Fruit fly (Drosophila melanogaster) whole organism, embryonic: ENCODE data around the gene PPP4R2r.

Source experiments
- Adf1 ChIP-seq: fragments of 200-800 bp; sonication (Bioruptor generic); IDR thresholded peaks from 2 replicates; pipeline ENCODE4 v1.3.6; 2022; ENCODE audit warnings: missing biosample characterization, missing genetic modification characterization
- B-H2 ChIP-seq: fragments of 200-800 bp; sonication (Bioruptor generic); optimal IDR thresholded peaks from 2 replicates; lab custom pipeline; 2018; ENCODE audit warnings: missing biosample characterization, mild to moderate bottlenecking, missing genetic modification characterization
- CG10209 ChIP-seq: fragments of 200-800 bp; sonication (Bioruptor generic); optimal IDR thresholded peaks from 3 replicates; lab custom pipeline; 2017; ENCODE audit warnings: missing biosample characterization, mild to moderate bottlenecking, missing genetic modification characterization, missing genetic modification reagents
- CG11456 ChIP-seq: fragments of 200-800 bp; sonication (Bioruptor generic); IDR thresholded peaks from 3 replicates; pipeline ENCODE4 v1.3.6; 2022; ENCODE audit warnings: missing biosample characterization, missing genetic modification characterization
- CG12236 ChIP-seq: fragments of 200-800 bp; sonication (Bioruptor generic); optimal IDR thresholded peaks from 2 replicates; lab custom pipeline; 2016; ENCODE audit warnings: missing biosample characterization, missing genetic modification characterization
- CG12299 ChIP-seq: fragments of 200-800 bp; sonication (Bioruptor generic); optimal IDR thresholded peaks from 2 replicates; lab custom pipeline; 2018; ENCODE audit warnings: missing biosample characterization, mild to moderate bottlenecking, missing genetic modification characterization
- CG14014 ChIP-seq: fragments of 200-800 bp; sonication (Bioruptor generic); IDR thresholded peaks from 2 replicates; pipeline ENCODE4 v1.3.6; 2022; ENCODE audit warnings: missing biosample characterization, missing genetic modification characterization
- CG14050 ChIP-seq: fragments of 200-800 bp; sonication (Bioruptor generic); IDR thresholded peaks from 3 replicates; pipeline ENCODE4 v1.3.6; 2022; ENCODE audit warnings: missing biosample characterization, missing genetic modification characterization
- CG15479 ChIP-seq: fragments of 200-800 bp; sonication (Bioruptor generic); optimal IDR thresholded peaks from 3 replicates; lab custom pipeline; 2019; ENCODE audit warnings: missing biosample characterization, mild to moderate bottlenecking, missing genetic modification characterization, moderate library complexity
- CG1602 ChIP-seq: fragments of 200-800 bp; sonication (Bioruptor generic); optimal IDR thresholded peaks from 3 replicates; lab custom pipeline; 2016; ENCODE audit warnings: missing biosample characterization, missing genetic modification characterization
- CG1832 ChIP-seq: fragments of 200-800 bp; sonication (Bioruptor generic); optimal IDR thresholded peaks from 2 replicates; lab custom pipeline; 2017; ENCODE audit warnings: missing biosample characterization, mild to moderate bottlenecking, missing genetic modification characterization, inconsistent platforms
- CG18476 ChIP-seq: fragments of 200-800 bp; sonication (Bioruptor generic); optimal IDR thresholded peaks from 2 replicates; lab custom pipeline; 2016; ENCODE audit warnings: missing biosample characterization, mild to moderate bottlenecking, missing genetic modification characterization
- CG34224 ChIP-seq: fragments of 200-800 bp; sonication (Bioruptor generic); IDR thresholded peaks from 3 replicates; pipeline ENCODE4 v1.3.6; 2022; ENCODE audit warnings: missing biosample characterization, missing genetic modification characterization; ENCODE audit not compliant: partially characterized antibody
- CG6175 ChIP-seq: fragments of 200-800 bp; sonication (Bioruptor generic); IDR thresholded peaks from 3 replicates; pipeline ENCODE4 v1.3.6; 2022; ENCODE audit warnings: missing biosample characterization, missing genetic modification characterization
- CG7987 ChIP-seq: fragments of 200-800 bp; sonication (Bioruptor generic); optimal IDR thresholded peaks from 2 replicates; lab custom pipeline; 2018; ENCODE audit warnings: missing biosample characterization, mild to moderate bottlenecking, missing genetic modification characterization, moderate library complexity
- CG8765 ChIP-seq: fragments of 200-800 bp; sonication (Bioruptor generic); IDR thresholded peaks from 2 replicates; pipeline ENCODE4 v1.3.6; 2022; ENCODE audit warnings: missing biosample characterization, missing genetic modification characterization
- CkIIα-i1 ChIP-seq: fragments of 200-800 bp; sonication (Bioruptor generic); IDR thresholded peaks from 2 replicates; pipeline ENCODE4 v1.3.6; 2022; ENCODE audit warnings: missing biosample characterization, missing genetic modification characterization
- Dref ChIP-seq: fragments of 200-800 bp; sonication (Bioruptor generic); IDR thresholded peaks from 2 replicates; pipeline ENCODE4 v1.3.6; 2022; ENCODE audit warnings: missing biosample characterization, missing genetic modification characterization
- Jarid2 ChIP-seq: fragments of 200-800 bp; sonication (Bioruptor generic); optimal IDR thresholded peaks from 3 replicates; lab custom pipeline; 2017; ENCODE audit warnings: mild to moderate bottlenecking, missing biosample characterization, missing genetic modification reagents, missing genetic modification characterization
- Lhr ChIP-seq: fragments of 200-800 bp; sonication (Bioruptor generic); optimal IDR thresholded peaks from 3 replicates; lab custom pipeline; 2017; ENCODE audit warnings: mild to moderate bottlenecking, missing biosample characterization, missing genetic modification reagents, missing genetic modification characterization
- MTF-1 ChIP-seq: fragments of 200-800 bp; sonication (Bioruptor generic); optimal IDR thresholded peaks from 2 replicates; lab custom pipeline; 2018; ENCODE audit warnings: missing biosample characterization, mild to moderate bottlenecking, missing genetic modification characterization, borderline replicate concordance
- Neu2 ChIP-seq: fragments of 200-800 bp; sonication (Bioruptor generic); optimal IDR thresholded peaks from 3 replicates; lab custom pipeline; 2016; ENCODE audit warnings: missing biosample characterization, missing genetic modification characterization, borderline replicate concordance
- Nf-YC ChIP-seq: fragments of 200-800 bp; optimal IDR thresholded peaks from 3 replicates; lab custom pipeline; 2019; ENCODE audit warnings: missing biosample characterization, mild to moderate bottlenecking, missing genetic modification characterization, moderate library complexity
- Opbp ChIP-seq: fragments of 200-800 bp; sonication (Bioruptor generic); IDR thresholded peaks from 3 replicates; pipeline ENCODE4 v1.3.6; 2022; ENCODE audit warnings: missing biosample characterization, missing genetic modification characterization; ENCODE audit not compliant: partially characterized antibody
- Pdp1 ChIP-seq, 2 experiments: fragments of 200-800 bp; sonication (Bioruptor generic); optimal IDR thresholded peaks; 3 replicates each; lab custom pipeline; 2016; ENCODE audit warnings: missing biosample characterization in 2 of 2, missing genetic modification characterization in 2 of 2, mild to moderate bottlenecking in 1 of 2, moderate library complexity in 1 of 2
- Poxn ChIP-seq: fragments of 200-800 bp; sonication (Bioruptor generic); IDR thresholded peaks from 2 replicates; pipeline ENCODE4 v1.3.6; 2022; ENCODE audit warnings: missing biosample characterization, missing genetic modification characterization
- Sry-β ChIP-seq: fragments of 200-800 bp; sonication (Bioruptor generic); optimal IDR thresholded peaks from 2 replicates; lab custom pipeline; 2018; ENCODE audit warnings: missing biosample characterization, mild to moderate bottlenecking, missing genetic modification characterization, moderate library complexity
- Stat92E ChIP-seq, 3 experiments: fragments of >200 bp in 2 of 3; fragments of 200-800 bp in 1 of 3; sonication (Bioruptor generic) in 1 of 3; optimal IDR thresholded peaks; 2 replicates each; lab custom pipeline; 2017 to 2019; ENCODE audit warnings: missing biosample characterization in 3 of 3, missing genetic modification characterization in 3 of 3, mild to moderate bottlenecking in 1 of 3, moderate library complexity in 1 of 3
- ato ChIP-seq: fragments of 200-800 bp; sonication (Bioruptor generic); IDR thresholded peaks from 2 replicates; pipeline ENCODE4 v1.3.6; 2022; ENCODE audit warnings: missing biosample characterization, missing genetic modification characterization; ENCODE audit not compliant: partially characterized antibody
- bigmax ChIP-seq: fragments of 200-800 bp; sonication (Bioruptor generic); optimal IDR thresholded peaks from 2 replicates; lab custom pipeline; 2018; ENCODE audit warnings: missing biosample characterization, mild to moderate bottlenecking, missing genetic modification characterization
- br ChIP-seq: fragments of >200 bp; optimal IDR thresholded peaks from 2 replicates; lab custom pipeline; 2017
- cas ChIP-seq: fragments of 200-800 bp; sonication (Bioruptor generic); IDR thresholded peaks from 2 replicates; pipeline ENCODE4 v1.3.6; 2022; ENCODE audit warnings: missing biosample characterization, missing genetic modification characterization
- chif ChIP-seq, 2 experiments: fragments of 200-800 bp; sonication (Bioruptor generic); optimal IDR thresholded peaks; 3 replicates each; lab custom pipeline; 2016; ENCODE audit warnings: missing biosample characterization in 2 of 2, missing genetic modification characterization in 2 of 2
- chm ChIP-seq: fragments of 200-800 bp; sonication (Bioruptor generic); IDR thresholded peaks from 2 replicates; pipeline ENCODE4 v1.3.6; 2022; ENCODE audit warnings: missing biosample characterization, missing genetic modification characterization
- gce ChIP-seq: fragments of 200-800 bp; sonication (Bioruptor generic); IDR thresholded peaks from 3 replicates; pipeline ENCODE4 v1.3.6; 2022; ENCODE audit warnings: missing biosample characterization, missing genetic modification characterization
- ham ChIP-seq: fragments of 200-800 bp; sonication (Bioruptor generic); IDR thresholded peaks from 2 replicates; pipeline ENCODE4 v1.3.6; 2022; ENCODE audit warnings: missing biosample characterization, missing genetic modification characterization
- kay ChIP-seq: fragments of 200-800 bp; sonication (Bioruptor generic); optimal IDR thresholded peaks from 2 replicates; lab custom pipeline; 2016; ENCODE audit warnings: missing biosample characterization, missing genetic modification characterization
- lbe ChIP-seq: fragments of 200-800 bp; sonication (Bioruptor generic); optimal IDR thresholded peaks from 2 replicates; lab custom pipeline; 2016; ENCODE audit warnings: missing biosample characterization, mild to moderate bottlenecking, missing genetic modification characterization
- mirr ChIP-seq: fragments of 200-800 bp; sonication (Bioruptor generic); optimal IDR thresholded peaks from 3 replicates; lab custom pipeline; 2018; ENCODE audit warnings: missing biosample characterization, mild to moderate bottlenecking, missing genetic modification characterization
- nerfin-1 ChIP-seq: fragments of 200-800 bp; sonication (Bioruptor generic); optimal IDR thresholded peaks from 3 replicates; lab custom pipeline; 2019; ENCODE audit warnings: missing biosample characterization, mild to moderate bottlenecking, missing genetic modification characterization, moderate library complexity
- pb ChIP-seq: fragments of 200-800 bp; sonication (Bioruptor generic); optimal IDR thresholded peaks from 3 replicates; lab custom pipeline; 2016; ENCODE audit warnings: missing biosample characterization, missing genetic modification characterization
- pnt ChIP-seq: fragments of 200-800 bp; sonication (Bioruptor generic); optimal IDR thresholded peaks from 3 replicates; lab custom pipeline; 2016; ENCODE audit warnings: missing biosample characterization, missing genetic modification characterization
- sc ChIP-seq, 3 experiments: fragments of >200 bp in 2 of 3; fragments of 200-800 bp in 1 of 3; sonication (Bioruptor generic) in 1 of 3; optimal IDR thresholded peaks; 2 replicates in 2 of 3; 3 replicates in 1 of 3; lab custom pipeline; 2017; ENCODE audit warnings: mild to moderate bottlenecking in 1 of 3, missing biosample characterization in 1 of 3, missing genetic modification characterization in 1 of 3, missing genetic modification reagents in 1 of 3
- seq ChIP-seq: fragments of 200-800 bp; sonication (Bioruptor generic); IDR thresholded peaks from 2 replicates; pipeline ENCODE4 v1.3.6; 2022; ENCODE audit warnings: missing biosample characterization, missing genetic modification characterization
- so ChIP-seq: fragments of 200-800 bp; sonication (Bioruptor generic); IDR thresholded peaks from 3 replicates; pipeline ENCODE4 v1.3.6; 2022; ENCODE audit warnings: missing biosample characterization, missing genetic modification characterization
- ssp ChIP-seq: fragments of 200-800 bp; sonication (Bioruptor generic); IDR thresholded peaks from 2 replicates; pipeline ENCODE4 v1.3.6; 2022; ENCODE audit warnings: missing biosample characterization, missing genetic modification characterization
- stc ChIP-seq: fragments of 200-800 bp; sonication (Bioruptor generic); IDR thresholded peaks from 2 replicates; pipeline ENCODE4 v1.3.6; 2022; ENCODE audit warnings: missing biosample characterization, missing genetic modification characterization
- tin ChIP-seq: fragments of 200-800 bp; sonication (Bioruptor generic); optimal IDR thresholded peaks from 3 replicates; lab custom pipeline; 2016; ENCODE audit warnings: missing biosample characterization, missing genetic modification characterization
- tna ChIP-seq: fragments of 200-800 bp; sonication (Bioruptor generic); IDR thresholded peaks from 2 replicates; pipeline ENCODE4 v1.3.6; 2022; ENCODE audit warnings: missing biosample characterization, missing genetic modification characterization; ENCODE audit not compliant: partially characterized antibody

PPP4R2r gene

DNA sequence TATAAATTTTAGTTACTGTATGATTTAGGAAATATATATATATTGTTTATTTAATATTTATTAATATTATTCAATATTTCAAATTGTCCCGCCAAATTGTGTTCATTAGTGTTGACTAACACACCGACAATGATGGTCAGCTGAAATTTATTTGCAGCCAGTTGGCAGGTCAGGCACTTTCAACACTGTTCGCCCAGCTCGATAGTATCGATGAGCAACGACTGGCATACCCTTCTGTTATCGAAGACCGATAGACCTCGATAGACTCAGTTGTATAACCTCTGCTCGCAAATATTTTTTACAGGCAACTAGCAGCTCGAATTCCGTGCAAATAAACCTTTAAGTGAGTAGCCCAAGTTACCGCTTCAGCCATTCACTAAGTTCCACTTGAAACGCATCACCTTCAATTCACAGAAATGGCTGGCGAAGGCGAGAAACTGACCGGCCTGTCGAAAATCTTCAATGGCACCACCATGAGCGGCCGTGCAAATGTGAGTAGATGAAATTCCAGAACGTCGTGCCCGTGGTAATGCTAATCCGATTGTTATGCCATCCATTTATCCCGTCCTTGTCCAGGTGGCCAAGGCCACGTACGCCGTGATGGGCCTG is 18.0 kb upstream of the PPP4R2r start, which contains the start of gene Neb-cGP (continued):
- no peak for TF ChIP-seq br (lab: Kevin White, UChicago)
- peak; percentile 52 for TF ChIP-seq ssp (GFP tag; lab: Robert Waterston, UW)
- TF ChIP-seq stc (GFP tag; lab: Robert Waterston, UW) = 0 out of 2 replicates have a peak, but pooled peaks have one; percentile 16
- peak in 1 of 3 experiments; percentile 45 for TF ChIP-seq Stat92E (GFP tag; optimal IDR thresholded peaks at IDR 0.05; lab: Kevin White, UChicago)
- TF ChIP-seq Opbp (GFP tag; lab: Robert Waterston, UW) = peak; percentile 95
- TF ChIP-seq CG15479 (GFP tag; lab: Kevin White, UChicago) = no peak
- peak; percentile 14 for TF ChIP-seq pb (GFP tag; lab: Kevin White, UChicago)
- no peak for TF ChIP-seq CkIIα-i1 (GFP tag; lab: Robert Waterston, UW)
- TF ChIP-seq CG6175 = 0 out of 3 replicates have a peak, but pooled peaks have one; percentile 16
- no peak for TF ChIP-seq CG18476
- TF ChIP-seq Sry-β (GFP tag; lab: Kevin White, UChicago) = no peak
- peak; percentile 59 for TF ChIP-seq CG7987 (GFP tag; lab: Kevin White, UChicago)
- TF ChIP-seq tin (GFP tag; lab: Kevin White, UChicago) = peak; percentile 64
- TF ChIP-seq bigmax (GFP tag; lab: Kevin White, UChicago) = peak; percentile 89
- TF ChIP-seq lbe (GFP tag; lab: Kevin White, UChicago) = peak; percentile 61
- TF ChIP-seq tna (GFP tag; lab: Robert Waterston, UW) = peak; percentile 94
- TF ChIP-seq ato = peak; percentile 94
- peak; percentile 57 for TF ChIP-seq Nf-YC (tag; lab: Kevin White, UChicago)
- TF ChIP-seq chif (GFP tag; optimal IDR thresholded peaks at IDR 0.05; lab: Kevin White, UChicago) = peak; percentile 31 to 40
- peak; percentile 63 for TF ChIP-seq chm
- no peak for TF ChIP-seq so (GFP tag; lab: Robert Waterston, UW)
- no peak for TF ChIP-seq Neu2 (GFP tag; lab: Kevin White, UChicago)
- peak; percentile 36 for TF ChIP-seq MTF-1 (GFP tag; lab: Kevin White, UChicago)
- TF ChIP-seq CG10209 = peak; percentile 54
- TF ChIP-seq CG34224 (GFP tag; lab: Robert Waterston, UW) = peak; percentile 96
- no peak for TF ChIP-seq gce (GFP tag; lab: Robert Waterston, UW)
- no peak for TF ChIP-seq pnt (GFP tag; lab: Kevin White, UChicago)
- no peak for TF ChIP-seq CG1832 (GFP tag; lab: Kevin White, UChicago)
- TF ChIP-seq Pdp1 (GFP tag; optimal IDR thresholded peaks at IDR 0.05; lab: Kevin White, UChicago) = peak; percentile 31 to 99
- peak; percentile 98 for TF ChIP-seq Dref (GFP tag; lab: Robert Waterston, UW)
- TF ChIP-seq mirr (GFP tag; lab: Kevin White, UChicago) = peak; percentile 45
- peak; percentile 42; the same call in 1 of the 2 replicates for TF ChIP-seq Adf1
- peak; percentile 46 for TF ChIP-seq CG1602 (GFP tag; lab: Kevin White, UChicago)
- TF ChIP-seq B-H2 (GFP tag; lab: Kevin White, UChicago) = peak; percentile 90
- no peak for TF ChIP-seq ham (GFP tag; lab: Robert Waterston, UW)
- TF ChIP-seq sc (optimal IDR thresholded peaks at IDR 0.05; lab: Kevin White, UChicago) = no peak
- TF ChIP-seq sc (GFP tag; optimal IDR thresholded peaks at IDR 0.05; lab: Kevin White, UChicago) = no peak
- TF ChIP-seq Jarid2 (GFP tag; lab: Kevin White, UChicago) = no peak
- TF ChIP-seq CG11456 (GFP tag; lab: Robert Waterston, UW) = peak; percentile 76; the same call in 2 of the 3 replicates
- TF ChIP-seq kay (GFP tag; lab: Kevin White, UChicago) = peak; percentile 19
- no peak for TF ChIP-seq seq (GFP tag; lab: Robert Waterston, UW)
- no peak for TF ChIP-seq CG14050 (GFP tag; lab: Robert Waterston, UW)
- peak; percentile 7 for TF ChIP-seq CG12299 (tag; lab: Kevin White, UChicago)
- peak; percentile 10 for TF ChIP-seq nerfin-1 (tag; lab: Kevin White, UChicago)
- TF ChIP-seq CG8765 = no peak
- no peak for TF ChIP-seq Poxn (GFP tag; lab: Robert Waterston, UW)
- TF ChIP-seq CG14014 (GFP tag; lab: Robert Waterston, UW) = peak; percentile 50; the same call in 1 of the 2 replicates
- no peak for TF ChIP-seq CG12236 (GFP tag; lab: Kevin White, UChicago)
- peak; percentile 75 for TF ChIP-seq Lhr (GFP tag; lab: Kevin White, UChicago)
- TF ChIP-seq cas (GFP tag; lab: Robert Waterston, UW) = 0 out of 2 replicates have a peak, but pooled peaks have one; percentile 39
